Worm (Caenorhabditis elegans) whole organism, L2 larva: ENCODE results near the gene fipr-10.

Experiments
- C34F6.9 ChIP-seq: fragments of 150-350 bp; optimal IDR thresholded peaks from 2 replicates; lab custom pipeline; 2014; ENCODE audit warnings: missing biosample characterization, missing genetic modification characterization
- F13H6.1 ChIP-seq: sonication (generic microtip); optimal IDR thresholded peaks from 2 replicates; lab custom pipeline; 2016; ENCODE audit warnings: missing genetic modification characterization, missing compliant biosample characterization
- R02D3.7 ChIP-seq: fragments of 150-350 bp; optimal IDR thresholded peaks from 2 replicates; lab custom pipeline; 2014; ENCODE audit warnings: missing biosample characterization, missing genetic modification characterization
- Y55F3AM.14 ChIP-seq: fragments of 200-800 bp; sonication (Bioruptor generic); optimal IDR thresholded peaks from 2 replicates; lab custom pipeline; 2018; ENCODE audit warnings: mild to moderate bottlenecking, missing genetic modification characterization, missing compliant biosample characterization
- ZK546.5 ChIP-seq: sonication (generic microtip); optimal IDR thresholded peaks from 2 replicates; lab custom pipeline; 2017; ENCODE audit warnings: missing biosample characterization, missing genetic modification characterization
- aly-2 ChIP-seq: fragments of 150-350 bp; optimal IDR thresholded peaks from 2 replicates; lab custom pipeline; 2014; ENCODE audit warnings: missing biosample characterization, missing genetic modification characterization
- ama-1 ChIP-seq: fragments of 150-350 bp; optimal IDR thresholded peaks from 2 replicates; lab custom pipeline; 2018; ENCODE audit warnings: inconsistent platforms
- blmp-1 ChIP-seq: sonication (generic microtip); optimal IDR thresholded peaks from 2 replicates; lab custom pipeline; 2017; ENCODE audit warnings: missing genetic modification characterization, mild to moderate bottlenecking, missing compliant biosample characterization, antibody characterized with exemption, moderate library complexity; ENCODE audit not compliant: insufficient read depth
- ceh-16 ChIP-seq: fragments of 150-350 bp; optimal IDR thresholded peaks from 2 replicates; lab custom pipeline; 2014; ENCODE audit warnings: missing biosample characterization, missing genetic modification characterization
- crh-2 ChIP-seq: sonication (generic microtip); optimal IDR thresholded peaks from 2 replicates; lab custom pipeline; 2017; ENCODE audit warnings: missing biosample characterization, missing genetic modification characterization
- egl-27 ChIP-seq: sonication (generic microtip); optimal IDR thresholded peaks from 3 replicates; lab custom pipeline; 2017; ENCODE audit warnings: missing biosample characterization, missing genetic modification reagents, missing genetic modification characterization
- elt-1 ChIP-seq: fragments of 150-350 bp; optimal IDR thresholded peaks from 2 replicates; lab custom pipeline; 2014; ENCODE audit warnings: missing biosample characterization, missing genetic modification characterization
- elt-3 ChIP-seq: sonication (generic microtip); optimal IDR thresholded peaks from 2 replicates; lab custom pipeline; 2017; ENCODE audit warnings: missing biosample characterization, missing genetic modification characterization
- fos-1 ChIP-seq: fragments of 150-350 bp; optimal IDR thresholded peaks from 2 replicates; lab custom pipeline; 2014; ENCODE audit warnings: missing biosample characterization, missing genetic modification characterization
- gmeb-1 ChIP-seq: fragments of 150-350 bp; optimal IDR thresholded peaks from 2 replicates; lab custom pipeline; 2014; ENCODE audit warnings: missing biosample characterization, missing genetic modification characterization
- lin-13 ChIP-seq: fragments of 150-350 bp; optimal IDR thresholded peaks from 2 replicates; lab custom pipeline; 2014; ENCODE audit warnings: missing biosample characterization, missing genetic modification reagents, missing genetic modification characterization
- lin-39 ChIP-seq: fragments of 150-350 bp; optimal IDR thresholded peaks from 2 replicates; lab custom pipeline; 2014; ENCODE audit warnings: missing biosample characterization, missing genetic modification reagents, missing genetic modification characterization
- lsy-2 ChIP-seq, 2 experiments: fragments of 150-350 bp in 1 of 2; sonication (generic microtip) in 1 of 2; optimal IDR thresholded peaks; 2 replicates each; lab custom pipeline; 2014 to 2017; ENCODE audit warnings: missing biosample characterization in 2 of 2, missing genetic modification characterization in 2 of 2
- mab-5 ChIP-seq: fragments of 150-350 bp; optimal IDR thresholded peaks from 2 replicates; lab custom pipeline; 2014; ENCODE audit warnings: missing biosample characterization, missing genetic modification characterization
- mbf-1 ChIP-seq: sonication (generic microtip); optimal IDR thresholded peaks from 2 replicates; lab custom pipeline; 2017; ENCODE audit warnings: missing biosample characterization, missing genetic modification characterization
- mdl-1 ChIP-seq, 2 experiments: fragments of 150-350 bp in 1 of 2; sonication (generic microtip) in 1 of 2; optimal IDR thresholded peaks; 2 replicates each; lab custom pipeline; 2017; ENCODE audit warnings: missing biosample characterization in 2 of 2, missing genetic modification characterization in 2 of 2
- nhr-11 ChIP-seq: fragments of 150-350 bp; optimal IDR thresholded peaks from 2 replicates; lab custom pipeline; 2014; ENCODE audit warnings: missing biosample characterization, missing genetic modification characterization
- nhr-12 ChIP-seq: fragments of 150-350 bp; optimal IDR thresholded peaks from 2 replicates; lab custom pipeline; 2014; ENCODE audit warnings: missing biosample characterization, missing genetic modification characterization
- nhr-129 ChIP-seq: fragments of 150-350 bp; optimal IDR thresholded peaks from 2 replicates; lab custom pipeline; 2014; ENCODE audit warnings: missing biosample characterization, missing genetic modification characterization
- nhr-21 ChIP-seq: fragments of 150-350 bp; optimal IDR thresholded peaks from 2 replicates; lab custom pipeline; 2014; ENCODE audit warnings: missing biosample characterization, missing genetic modification characterization
- nhr-23 ChIP-seq: fragments of 150-350 bp; optimal IDR thresholded peaks from 2 replicates; lab custom pipeline; 2014; ENCODE audit warnings: missing biosample characterization, missing genetic modification reagents, missing genetic modification characterization
- nhr-237 ChIP-seq: fragments of 150-350 bp; optimal IDR thresholded peaks from 2 replicates; lab custom pipeline; 2014; ENCODE audit warnings: missing biosample characterization, missing genetic modification characterization
- nhr-6 ChIP-seq: fragments of 150-350 bp; optimal IDR thresholded peaks from 2 replicates; lab custom pipeline; 2014; ENCODE audit warnings: missing biosample characterization, missing genetic modification characterization
- nhr-77 ChIP-seq: fragments of 150-350 bp; optimal IDR thresholded peaks from 2 replicates; lab custom pipeline; 2014; ENCODE audit warnings: missing biosample characterization, missing genetic modification characterization
- peb-1 ChIP-seq: fragments of 150-350 bp; optimal IDR thresholded peaks from 2 replicates; lab custom pipeline; 2014; ENCODE audit warnings: missing biosample characterization, missing genetic modification characterization
- sem-4 ChIP-seq: fragments of 150-350 bp; optimal IDR thresholded peaks from 2 replicates; lab custom pipeline; 2014; ENCODE audit warnings: missing biosample characterization, missing genetic modification reagents, missing genetic modification characterization
- skn-1 ChIP-seq: sonication (generic microtip); optimal IDR thresholded peaks from 2 replicates; lab custom pipeline; 2017; ENCODE audit warnings: missing biosample characterization, missing genetic modification characterization
- sma-9 ChIP-seq, 2 experiments: fragments of 150-350 bp in 1 of 2; sonication (generic microtip) in 1 of 2; optimal IDR thresholded peaks; 2 replicates each; lab custom pipeline; 2014 to 2016; ENCODE audit warnings: missing genetic modification characterization in 2 of 2, mild to moderate bottlenecking in 1 of 2, missing biosample characterization in 1 of 2, missing compliant biosample characterization in 1 of 2, missing genetic modification reagents in 1 of 2, moderate library complexity in 1 of 2
- unc-39 ChIP-seq: fragments of 150-350 bp; optimal IDR thresholded peaks from 2 replicates; lab custom pipeline; 2014; ENCODE audit warnings: missing biosample characterization, missing genetic modification characterization
- unc-62 ChIP-seq: fragments of 150-350 bp; optimal IDR thresholded peaks from 2 replicates; lab custom pipeline; 2014; ENCODE audit warnings: missing biosample characterization, missing genetic modification reagents, missing genetic modification characterization
- zag-1 ChIP-seq: fragments of 150-350 bp; optimal IDR thresholded peaks from 2 replicates; lab custom pipeline; 2014; ENCODE audit warnings: missing biosample characterization, missing genetic modification characterization
- ztf-1 ChIP-seq: fragments of 200-800 bp; sonication (Bioruptor generic); conservative IDR thresholded peaks from 2 replicates; pipeline ENCODE4 v1.3.6; 2022; ENCODE audit warnings: missing genetic modification characterization, missing compliant biosample characterization
- ztf-11 ChIP-seq: sonication (generic microtip); optimal IDR thresholded peaks from 2 replicates; lab custom pipeline; 2017; ENCODE audit warnings: missing biosample characterization, missing genetic modification characterization
- ztf-4 ChIP-seq: fragments of 150-350 bp; optimal IDR thresholded peaks from 2 replicates; lab custom pipeline; 2014; ENCODE audit warnings: missing biosample characterization, missing genetic modification characterization

Gene fipr-10

ce11 chrV:9958654-9959053 lies 44.7 kb downstream of the fipr-10 start:
- TF ChIP-seq lin-39 (tag; lab: Kevin White, UChicago), result no peak
- no peak for TF ChIP-seq ztf-4 (tag; lab: Kevin White, UChicago)
- TF ChIP-seq aly-2 (tag; lab: Kevin White, UChicago), result no peak
- peak; percentile 46 for TF ChIP-seq sma-9 (GFP tag; optimal IDR thresholded peaks at IDR 0.05; lab: Kevin White, UChicago)
- TF ChIP-seq sma-9 (tag; optimal IDR thresholded peaks at IDR 0.05; lab: Kevin White, UChicago), result no peak
- TF ChIP-seq nhr-11 (tag; lab: Kevin White, UChicago), result no peak
- no peak for TF ChIP-seq ztf-1
- TF ChIP-seq gmeb-1 (tag; lab: Kevin White, UChicago), result no peak
- no peak for TF ChIP-seq nhr-12
- peak; percentile 23 for TF ChIP-seq nhr-6 (tag; lab: Kevin White, UChicago)
- TF ChIP-seq lin-13 (GFP tag; lab: Kevin White, UChicago), result no peak
- no peak for TF ChIP-seq nhr-21 (tag; lab: Kevin White, UChicago)
- TF ChIP-seq blmp-1 (tag; lab: Kevin White, UChicago), result no peak
- no peak for TF ChIP-seq peb-1 (tag; lab: Kevin White, UChicago)
- TF ChIP-seq sem-4 (tag; lab: Kevin White, UChicago), result no peak
- TF ChIP-seq C34F6.9 (tag; lab: Kevin White, UChicago), result peak; percentile 29
- no peak for TF ChIP-seq unc-39 (tag; lab: Kevin White, UChicago)
- no peak for TF ChIP-seq ztf-11
- no peak for TF ChIP-seq R02D3.7 (tag; lab: Kevin White, UChicago)
- no peak for TF ChIP-seq nhr-237 (tag; lab: Kevin White, UChicago)
- no peak for TF ChIP-seq ceh-16 (tag; lab: Kevin White, UChicago)
- TF ChIP-seq ama-1 (lab: Kevin White, UChicago), result no peak
- TF ChIP-seq nhr-77 (tag; lab: Kevin White, UChicago), result no peak
- peak in 1 of 2 experiments; percentile 44 for TF ChIP-seq lsy-2 (tag; optimal IDR thresholded peaks at IDR 0.05; lab: Kevin White, UChicago)
- no peak for TF ChIP-seq elt-1 (tag; lab: Kevin White, UChicago)
- TF ChIP-seq fos-1 (tag; lab: Kevin White, UChicago), result no peak
- TF ChIP-seq crh-2 (tag; lab: Kevin White, UChicago), result no peak
- peak; percentile 82 for TF ChIP-seq F13H6.1 (tag; lab: Kevin White, UChicago)
- TF ChIP-seq nhr-23, result no peak
- peak; percentile 73 for TF ChIP-seq nhr-129 (tag; lab: Kevin White, UChicago)

- TF ChIP-seq Y55F3AM.14 (no peak), ceh-16 (tag; lab: Kevin White, UChicago) (no peak), egl-27 (tag; lab: Kevin White, UChicago) (no peak), R02D3.7 (tag; lab: Kevin White, UChicago) (no peak), elt-3 (tag; lab: Kevin White, UChicago) (no peak), crh-2 (tag; lab: Kevin White, UChicago) (no peak), nhr-129 (tag; lab: Kevin White, UChicago) (no peak), nhr-77 (tag; lab: Kevin White, UChicago) (no peak), fos-1 (tag; lab: Kevin White, UChicago) (no peak), nhr-6 (tag; lab: Kevin White, UChicago) (no peak), ama-1 (lab: Kevin White, UChicago) (no peak), aly-2 (tag; lab: Kevin White, UChicago) (no peak), ztf-11 (no peak), nhr-23 (no peak)
These were observed 46.4 kb downstream of the fipr-10 start, which contains the start of gene T07C12.10 for ce11 chrV:9960376-9960775. TSS of gene T07C12.10 (minus strand) at chrV:9960476.

DNA sequence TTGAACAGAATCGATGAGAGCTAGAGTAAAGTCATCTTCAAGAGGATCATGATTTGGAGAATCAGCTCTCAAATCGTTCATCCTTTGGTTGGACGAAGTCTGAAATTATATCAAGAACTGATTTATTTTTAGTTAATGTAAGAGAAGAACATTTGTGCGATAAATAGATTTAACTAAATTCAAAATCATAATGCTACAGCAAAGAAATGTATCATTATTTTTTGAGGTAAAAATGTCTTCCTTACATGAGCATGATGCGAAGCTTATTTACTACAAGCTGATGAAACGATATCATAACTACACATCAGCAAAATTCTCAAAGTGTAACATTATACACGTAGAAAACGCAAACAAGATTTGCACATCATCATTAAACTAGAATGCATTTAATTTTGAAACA lies 48.4 kb downstream of the fipr-10 start, which contains the start of gene madf-4:
Gene madf-4, minus strand, starts transcription at position 101 of the 400 bp plus-strand sequence.
- TF ChIP-seq fos-1 (tag; lab: Kevin White, UChicago), result no peak

DNA sequence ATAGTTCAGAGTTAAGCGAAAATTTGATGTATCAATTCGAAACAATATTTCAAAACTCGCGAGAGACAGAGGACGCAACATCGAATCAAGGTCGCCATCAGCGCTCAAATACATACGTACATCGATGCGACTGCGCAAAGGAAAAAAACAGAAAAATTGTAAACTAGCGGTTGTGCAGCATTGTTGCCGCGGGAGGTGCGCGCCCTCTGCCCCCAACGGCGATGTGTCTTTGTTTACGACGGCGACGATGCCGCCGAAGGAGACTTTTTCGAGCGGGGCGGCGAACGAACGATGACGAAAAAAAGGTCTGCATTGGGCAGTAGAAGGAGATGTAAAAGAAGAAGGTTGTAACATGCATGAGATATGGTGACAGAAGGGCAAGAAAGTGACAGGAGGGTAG lies 49.0 kb downstream of the fipr-10 start:
- no peak for TF ChIP-seq lin-39 (tag; lab: Kevin White, UChicago)
- no peak for TF ChIP-seq mbf-1 (tag; lab: Kevin White, UChicago)
- no peak for TF ChIP-seq Y55F3AM.14
- no peak for TF ChIP-seq elt-3 (tag; lab: Kevin White, UChicago)
- TF ChIP-seq ztf-11, result no peak
- TF ChIP-seq sma-9 (GFP tag; optimal IDR thresholded peaks at IDR 0.05; lab: Kevin White, UChicago), result no peak
- TF ChIP-seq sma-9 (tag; optimal IDR thresholded peaks at IDR 0.05; lab: Kevin White, UChicago), result no peak
- no peak for TF ChIP-seq unc-62 (GFP tag; lab: Kevin White, UChicago)
- no peak for TF ChIP-seq unc-39 (tag; lab: Kevin White, UChicago)
- TF ChIP-seq skn-1, result no peak
- no peak for TF ChIP-seq ZK546.5 (tag; lab: Kevin White, UChicago)
- no peak for TF ChIP-seq crh-2 (tag; lab: Kevin White, UChicago)
- no peak for TF ChIP-seq mab-5 (tag; lab: Kevin White, UChicago)
- TF ChIP-seq aly-2 (tag; lab: Kevin White, UChicago), result no peak
- no peak for TF ChIP-seq nhr-12
- TF ChIP-seq ceh-16 (tag; lab: Kevin White, UChicago), result no peak
- TF ChIP-seq egl-27 (tag; lab: Kevin White, UChicago), result no peak
- no peak for TF ChIP-seq mdl-1 (tag; optimal IDR thresholded peaks at IDR 0.05; lab: Kevin White, UChicago)
- no peak for TF ChIP-seq zag-1 (tag; lab: Kevin White, UChicago)
- no peak for TF ChIP-seq ama-1 (lab: Kevin White, UChicago)
- no peak for TF ChIP-seq ztf-4 (tag; lab: Kevin White, UChicago)
- TF ChIP-seq, all 48 proteins: peak for 0
